Worm (Caenorhabditis elegans): ENCODE measurements around the gene C03F11.2.

DNA sequence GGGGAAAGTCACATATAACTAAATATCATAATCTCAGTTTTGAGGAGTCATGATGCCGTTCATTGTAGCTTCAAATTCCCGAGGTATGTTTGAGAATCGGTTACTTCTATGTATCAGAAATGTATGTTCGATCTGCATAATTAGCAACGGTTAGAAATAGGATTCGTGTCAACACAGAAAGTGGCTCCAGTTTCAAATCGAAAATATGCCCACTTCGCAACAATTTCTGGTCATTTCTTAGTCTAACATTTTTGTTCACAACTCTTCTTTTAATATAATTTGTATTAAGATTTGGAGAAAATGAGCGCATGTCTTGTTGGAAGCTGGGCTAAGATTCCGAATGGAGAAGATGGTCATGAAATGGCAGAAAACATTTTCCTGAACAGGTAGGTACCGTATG is 16.3 kb upstream of the C03F11.2 start, which contains the start of gene pks-1:
- no peak for TF ChIP-seq ama-1 (optimal IDR thresholded peaks at IDR 0.05)
- no peak for TF ChIP-seq tbx-11 (GFP tag; IDR thresholded peaks at IDR 0.05)
- no peak for TF ChIP-seq B0310.2 (tag; optimal IDR thresholded peaks at IDR 0.05)
- TF ChIP-seq aly-1 (tag; optimal IDR thresholded peaks at IDR 0.05), result no peak

Measured in whole organism, early embryonic.